Fruit fly (Drosophila melanogaster) whole organism, embryonic: Measurements from ENCODE around the gene CG17267.
A peak's percentile ranks its signal among the peaks of the same experiment; 100 is the strongest.

Experiments
- Bgb ChIP-seq: fragments of 200-800 bp; sonication (Bioruptor generic); IDR thresholded peaks from 2 replicates; pipeline ENCODE4 v1.3.6; 2022; ENCODE audit warnings: missing biosample characterization, missing genetic modification characterization; ENCODE audit not compliant: partially characterized antibody
- CG10654 ChIP-seq: fragments of 200-800 bp; sonication (Bioruptor generic); optimal IDR thresholded peaks from 2 replicates; lab custom pipeline; 2016; ENCODE audit warnings: missing biosample characterization, missing genetic modification characterization
- CG10959 ChIP-seq: fragments of 200-800 bp; sonication (Bioruptor generic); IDR thresholded peaks from 2 replicates; pipeline ENCODE4 v1.3.6; 2022; ENCODE audit warnings: missing biosample characterization, missing genetic modification characterization
- CG12104 ChIP-seq: fragments of 200-800 bp; sonication (Bioruptor generic); optimal IDR thresholded peaks from 3 replicates; lab custom pipeline; 2016; ENCODE audit warnings: missing biosample characterization, missing genetic modification characterization
- CG13894 ChIP-seq: fragments of 200-800 bp; sonication (Bioruptor generic); optimal IDR thresholded peaks from 3 replicates; lab custom pipeline; 2018; ENCODE audit warnings: missing biosample characterization, mild to moderate bottlenecking, missing genetic modification characterization, moderate library complexity
- CG14441 ChIP-seq: fragments of 200-800 bp; sonication (Bioruptor generic); IDR thresholded peaks from 2 replicates; pipeline ENCODE4 v1.3.6; 2022; ENCODE audit warnings: missing biosample characterization, missing genetic modification characterization
- CG16863 ChIP-seq: fragments of 200-800 bp; sonication (Bioruptor generic); optimal IDR thresholded peaks from 3 replicates; lab custom pipeline; 2016; ENCODE audit warnings: missing biosample characterization, missing genetic modification characterization
- CG17912 ChIP-seq: fragments of 200-800 bp; sonication (Bioruptor generic); optimal IDR thresholded peaks from 2 replicates; lab custom pipeline; 2018; ENCODE audit warnings: missing biosample characterization, mild to moderate bottlenecking, missing genetic modification characterization
- CG2116 ChIP-seq: fragments of 200-800 bp; sonication (Bioruptor generic); optimal IDR thresholded peaks from 3 replicates; lab custom pipeline; 2018; ENCODE audit warnings: missing biosample characterization, mild to moderate bottlenecking, missing genetic modification characterization
- CG2202 ChIP-seq: fragments of 200-800 bp; sonication (Bioruptor generic); optimal IDR thresholded peaks from 2 replicates; lab custom pipeline; 2018; ENCODE audit warnings: missing biosample characterization, mild to moderate bottlenecking, missing genetic modification characterization
- CG34224 ChIP-seq: fragments of 200-800 bp; sonication (Bioruptor generic); IDR thresholded peaks from 3 replicates; pipeline ENCODE4 v1.3.6; 2022; ENCODE audit warnings: missing biosample characterization, missing genetic modification characterization; ENCODE audit not compliant: partially characterized antibody
- CG4282 ChIP-seq: fragments of 200-800 bp; sonication (Bioruptor generic); optimal IDR thresholded peaks from 2 replicates; lab custom pipeline; 2016; ENCODE audit warnings: missing biosample characterization, missing genetic modification characterization
- CG4617 ChIP-seq: fragments of 200-800 bp; sonication (Bioruptor generic); optimal IDR thresholded peaks from 3 replicates; lab custom pipeline; 2016; ENCODE audit warnings: missing biosample characterization, missing genetic modification characterization, borderline replicate concordance
- CG5245 ChIP-seq: fragments of 200-800 bp; sonication (Bioruptor generic); optimal IDR thresholded peaks from 3 replicates; lab custom pipeline; 2016; ENCODE audit warnings: missing biosample characterization, missing genetic modification characterization
- CG7357 ChIP-seq: fragments of 200-800 bp; sonication (Bioruptor generic); IDR thresholded peaks from 3 replicates; pipeline ENCODE4 v1.3.6; 2022; ENCODE audit warnings: missing biosample characterization, missing genetic modification characterization
- D ChIP-seq, 2 experiments: fragments of 200-800 bp in 1 of 2; fragments of >200 bp in 1 of 2; sonication (Bioruptor generic) in 1 of 2; optimal IDR thresholded peaks; 2 replicates in 1 of 2; 3 replicates in 1 of 2; lab custom pipeline; 2017; ENCODE audit warnings: mild to moderate bottlenecking in 1 of 2, missing biosample characterization in 1 of 2, missing genetic modification characterization in 1 of 2, missing genetic modification reagents in 1 of 2
- D19A ChIP-seq: fragments of 200-800 bp; optimal IDR thresholded peaks from 3 replicates; lab custom pipeline; 2019; ENCODE audit warnings: missing biosample characterization, mild to moderate bottlenecking, missing genetic modification characterization, moderate library complexity
- Dek ChIP-seq: fragments of 200-800 bp; sonication (Bioruptor generic); optimal IDR thresholded peaks from 3 replicates; lab custom pipeline; 2019; ENCODE audit warnings: missing biosample characterization, mild to moderate bottlenecking, missing genetic modification characterization, moderate library complexity
- Dref ChIP-seq: fragments of 200-800 bp; sonication (Bioruptor generic); IDR thresholded peaks from 2 replicates; pipeline ENCODE4 v1.3.6; 2022; ENCODE audit warnings: missing biosample characterization, missing genetic modification characterization
- Elba2 ChIP-seq: fragments of 200-800 bp; sonication (Bioruptor generic); optimal IDR thresholded peaks from 3 replicates; lab custom pipeline; 2016; ENCODE audit warnings: missing biosample characterization, missing genetic modification characterization
- Gsc ChIP-seq: fragments of 200-800 bp; sonication (Bioruptor generic); IDR thresholded peaks from 2 replicates; pipeline ENCODE4 v1.3.6; 2022; ENCODE audit warnings: missing biosample characterization, missing genetic modification characterization
- Hr39 ChIP-seq: fragments of >200 bp; optimal IDR thresholded peaks from 2 replicates; lab custom pipeline; 2017
- Hsf ChIP-seq: fragments of 200-800 bp; sonication (Bioruptor generic); optimal IDR thresholded peaks from 3 replicates; lab custom pipeline; 2016; ENCODE audit warnings: missing biosample characterization, missing genetic modification characterization
- Jarid2 ChIP-seq: fragments of 200-800 bp; sonication (Bioruptor generic); optimal IDR thresholded peaks from 3 replicates; lab custom pipeline; 2017; ENCODE audit warnings: mild to moderate bottlenecking, missing biosample characterization, missing genetic modification reagents, missing genetic modification characterization
- Mrtf ChIP-seq: fragments of 200-800 bp; sonication (Bioruptor generic); IDR thresholded peaks from 3 replicates; pipeline ENCODE4 v1.3.6; 2022; ENCODE audit warnings: missing biosample characterization, missing genetic modification characterization
- NfI ChIP-seq: fragments of 200-800 bp; sonication (Bioruptor generic); optimal IDR thresholded peaks from 3 replicates; lab custom pipeline; 2018; ENCODE audit warnings: missing biosample characterization, mild to moderate bottlenecking, missing genetic modification characterization, moderate library complexity
- Optix ChIP-seq: fragments of 200-800 bp; sonication (Bioruptor generic); IDR thresholded peaks from 3 replicates; pipeline ENCODE4 v1.3.6; 2022; ENCODE audit warnings: missing biosample characterization, missing genetic modification characterization
- Pdp1 ChIP-seq, 2 experiments: fragments of 200-800 bp; sonication (Bioruptor generic); optimal IDR thresholded peaks; 3 replicates each; lab custom pipeline; 2016; ENCODE audit warnings: missing biosample characterization in 2 of 2, missing genetic modification characterization in 2 of 2, mild to moderate bottlenecking in 1 of 2, moderate library complexity in 1 of 2
- Ptx1 ChIP-seq: fragments of 200-800 bp; sonication (Bioruptor generic); IDR thresholded peaks from 2 replicates; pipeline ENCODE4 v1.3.6; 2022; ENCODE audit warnings: missing biosample characterization, missing genetic modification characterization
- Sox100B ChIP-seq: fragments of 200-800 bp; sonication (Bioruptor generic); optimal IDR thresholded peaks from 3 replicates; lab custom pipeline; 2018; ENCODE audit warnings: missing biosample characterization, mild to moderate bottlenecking, missing genetic modification characterization
- Stat92E ChIP-seq, 3 experiments: fragments of >200 bp in 2 of 3; fragments of 200-800 bp in 1 of 3; sonication (Bioruptor generic) in 1 of 3; optimal IDR thresholded peaks; 2 replicates each; lab custom pipeline; 2017 to 2019; ENCODE audit warnings: missing biosample characterization in 3 of 3, missing genetic modification characterization in 3 of 3, mild to moderate bottlenecking in 1 of 3, moderate library complexity in 1 of 3
- YL-1 ChIP-seq: fragments of 200-800 bp; sonication (Bioruptor generic); optimal IDR thresholded peaks from 3 replicates; lab custom pipeline; 2017; ENCODE audit warnings: missing biosample characterization, mild to moderate bottlenecking, missing genetic modification characterization
- ase ChIP-seq: fragments of 200-800 bp; sonication (Bioruptor generic); IDR thresholded peaks from 3 replicates; pipeline ENCODE4 v1.3.6; 2022; ENCODE audit warnings: missing biosample characterization, missing genetic modification characterization
- bcd ChIP-seq: fragments of 200-800 bp; sonication (Bioruptor generic); optimal IDR thresholded peaks from 2 replicates; lab custom pipeline; 2017; ENCODE audit warnings: missing biosample characterization, mild to moderate bottlenecking, missing genetic modification characterization
- chif ChIP-seq, 2 experiments: fragments of 200-800 bp; sonication (Bioruptor generic); optimal IDR thresholded peaks; 3 replicates each; lab custom pipeline; 2016; ENCODE audit warnings: missing biosample characterization in 2 of 2, missing genetic modification characterization in 2 of 2
- chn ChIP-seq: fragments of 200-800 bp; sonication (Bioruptor generic); optimal IDR thresholded peaks from 2 replicates; lab custom pipeline; 2016; ENCODE audit warnings: missing biosample characterization, missing genetic modification characterization
- crp ChIP-seq, 2 experiments: fragments of 200-800 bp; sonication (Bioruptor generic); optimal IDR thresholded peaks; 2 replicates in 1 of 2; 3 replicates in 1 of 2; lab custom pipeline; 2017; ENCODE audit warnings: missing biosample characterization in 2 of 2, missing genetic modification characterization in 2 of 2, mild to moderate bottlenecking in 1 of 2, moderate library complexity in 1 of 2
- dmrt11E ChIP-seq: fragments of 200-800 bp; sonication (Bioruptor generic); optimal IDR thresholded peaks from 3 replicates; lab custom pipeline; 2018; ENCODE audit warnings: missing biosample characterization, mild to moderate bottlenecking, missing genetic modification characterization, moderate library complexity
- emc ChIP-seq: fragments of 200-800 bp; sonication (Bioruptor generic); optimal IDR thresholded peaks from 2 replicates; lab custom pipeline; 2016; ENCODE audit warnings: missing biosample characterization, missing genetic modification characterization
- gcm2 ChIP-seq: fragments of 200-800 bp; sonication (Bioruptor generic); optimal IDR thresholded peaks from 2 replicates; lab custom pipeline; 2016; ENCODE audit warnings: missing biosample characterization, missing genetic modification characterization
- gsb-n ChIP-seq: fragments of 200-800 bp; sonication (Bioruptor generic); optimal IDR thresholded peaks from 3 replicates; lab custom pipeline; 2018; ENCODE audit warnings: missing biosample characterization, mild to moderate bottlenecking, missing genetic modification characterization
- ham ChIP-seq: fragments of 200-800 bp; sonication (Bioruptor generic); IDR thresholded peaks from 2 replicates; pipeline ENCODE4 v1.3.6; 2022; ENCODE audit warnings: missing biosample characterization, missing genetic modification characterization
- inv ChIP-seq: fragments of 200-800 bp; sonication (Bioruptor generic); IDR thresholded peaks from 2 replicates; pipeline ENCODE4 v1.3.6; 2022; ENCODE audit warnings: missing biosample characterization, missing genetic modification characterization; ENCODE audit not compliant: partially characterized antibody
- oc ChIP-seq: fragments of 200-800 bp; sonication (Bioruptor generic); optimal IDR thresholded peaks from 2 replicates; lab custom pipeline; 2018; ENCODE audit warnings: missing biosample characterization, mild to moderate bottlenecking, missing genetic modification characterization, moderate library complexity
- peb ChIP-seq: fragments of 200-800 bp; sonication (Bioruptor generic); IDR thresholded peaks from 2 replicates; pipeline ENCODE4 v1.3.6; 2022; ENCODE audit warnings: missing biosample characterization, missing genetic modification characterization
- pita ChIP-seq: fragments of 200-800 bp; sonication (Bioruptor generic); optimal IDR thresholded peaks from 2 replicates; lab custom pipeline; 2017; ENCODE audit warnings: missing biosample characterization, mild to moderate bottlenecking, missing genetic modification characterization
- psq ChIP-seq: fragments of 200-800 bp; sonication (Bioruptor generic); optimal IDR thresholded peaks from 2 replicates; lab custom pipeline; 2017; ENCODE audit warnings: missing biosample characterization, missing genetic modification characterization
- row ChIP-seq: fragments of 200-800 bp; sonication (Bioruptor generic); IDR thresholded peaks from 3 replicates; pipeline ENCODE4 v1.3.6; 2022; ENCODE audit warnings: missing biosample characterization, missing genetic modification characterization
- run ChIP-seq: fragments of 200-800 bp; sonication (Bioruptor generic); optimal IDR thresholded peaks from 3 replicates; lab custom pipeline; 2018; ENCODE audit warnings: missing biosample characterization, mild to moderate bottlenecking, missing genetic modification characterization
- sim ChIP-seq: fragments of 200-800 bp; sonication (Bioruptor generic); IDR thresholded peaks from 2 replicates; pipeline ENCODE4 v1.3.6; 2022; ENCODE audit warnings: missing biosample characterization, missing genetic modification characterization
- toy ChIP-seq: fragments of 200-800 bp; sonication (Bioruptor generic); IDR thresholded peaks from 2 replicates; pipeline ENCODE4 v1.3.6; 2022; ENCODE audit warnings: missing biosample characterization, missing genetic modification characterization

Gene CG17267

DNA sequence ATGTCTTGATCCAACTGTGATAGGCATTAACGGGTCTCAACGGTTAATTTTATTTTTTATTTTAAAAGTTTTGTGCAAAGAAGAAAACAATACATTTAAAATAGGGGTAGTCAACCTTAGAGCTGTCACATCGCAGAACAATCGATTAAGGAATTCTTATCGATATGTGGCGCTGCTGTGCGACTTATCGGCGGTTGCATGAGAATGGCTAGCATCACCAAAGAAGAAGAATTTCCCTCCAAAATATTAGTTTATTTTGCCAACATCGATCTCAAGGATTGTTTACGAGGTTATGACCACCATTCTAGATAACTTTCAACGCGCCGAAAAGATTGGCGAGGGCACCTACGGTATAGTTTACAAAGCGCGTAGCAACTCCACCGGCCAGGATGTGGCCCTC lies 3.5 kb downstream of the CG17267 start, which contains the start of gene Cdk2 (continued):
- TF ChIP-seq NfI (GFP tag; lab: Kevin White, UChicago) (no peak), Gsc (no peak), Mrtf (GFP tag; lab: Robert Waterston, UW) (no peak), chif (GFP tag; optimal IDR thresholded peaks at IDR 0.05; lab: Kevin White, UChicago) (no peak), Jarid2 (GFP tag; lab: Kevin White, UChicago) (no peak), Optix (GFP tag; lab: Robert Waterston, UW) (no peak), toy (GFP tag; lab: Robert Waterston, UW) (no peak), CG12104 (GFP tag; lab: Kevin White, UChicago) (no peak), CG2116 (GFP tag; lab: Kevin White, UChicago) (peak; percentile 82), CG17912 (GFP tag; lab: Kevin White, UChicago) (no peak), CG10654 (GFP tag; lab: Kevin White, UChicago) (no peak), row (GFP tag; lab: Robert Waterston, UW) (peak; percentile 86), Ptx1 (GFP tag; lab: Robert Waterston, UW) (0 out of 2 replicates have a peak, but pooled peaks have one; percentile 5), gsb-n (tag; lab: Kevin White, UChicago) (no peak), CG7357 (GFP tag; lab: Robert Waterston, UW) (no peak), D19A (tag; lab: Kevin White, UChicago) (no peak), D (optimal IDR thresholded peaks at IDR 0.05; lab: Kevin White, UChicago) (no peak), D (GFP tag; optimal IDR thresholded peaks at IDR 0.05; lab: Kevin White, UChicago) (no peak), CG5245 (GFP tag; lab: Kevin White, UChicago) (no peak), CG13894 (tag; lab: Kevin White, UChicago) (peak; percentile 5), CG4282 (GFP tag; lab: Kevin White, UChicago) (no peak), CG14441 (no peak), dmrt11E (no peak), run (tag; lab: Kevin White, UChicago) (no peak), Stat92E (GFP tag; optimal IDR thresholded peaks at IDR 0.05; lab: Kevin White, UChicago) (no peak), Pdp1 (GFP tag; optimal IDR thresholded peaks at IDR 0.05; lab: Kevin White, UChicago) (peak in 1 of 2 experiments; percentile 29), CG10959 (no peak), Dref (peak; percentile 97), ase (GFP tag; lab: Robert Waterston, UW) (no peak), oc (tag; lab: Kevin White, UChicago) (no peak), Hr39 (lab: Kevin White, UChicago) (no peak), sim (no peak), ham (no peak), YL-1 (GFP tag; lab: Kevin White, UChicago) (peak; percentile 83), CG4617 (GFP tag; lab: Kevin White, UChicago) (peak; percentile 63), bcd (GFP tag; lab: Kevin White, UChicago) (no peak), gcm2 (GFP tag; lab: Kevin White, UChicago) (no peak), emc (GFP tag; lab: Kevin White, UChicago) (no peak), Elba2 (GFP tag; lab: Kevin White, UChicago) (no peak), pita (no peak), crp (GFP tag; optimal IDR thresholded peaks at IDR 0.05; lab: Kevin White, UChicago) (no peak), CG16863 (no peak), Dek (tag; lab: Kevin White, UChicago) (no peak), psq (GFP tag; lab: Kevin White, UChicago) (no peak), Sox100B (no peak), Hsf (GFP tag; lab: Kevin White, UChicago) (peak; percentile 6), peb (no peak), Bgb (peak; percentile 93), CG2202 (tag; lab: Kevin White, UChicago) (no peak), chn (GFP tag; lab: Kevin White, UChicago) (no peak), CG34224 (GFP tag; lab: Robert Waterston, UW) (peak; percentile 90), inv (peak; percentile 88)
